Worm (Caenorhabditis elegans): Measurements from ENCODE around the gene Y34B4A.7.

Y34B4A.7 gene

ce11 chrX:5269359-5269758 is 25.2 kb downstream of the Y34B4A.7 start:
- TF ChIP-seq lin-32 (GFP tag; optimal IDR thresholded peaks at IDR 0.05) (no peak), hlh-1 (tag; optimal IDR thresholded peaks at IDR 0.05) (no peak), unc-120 (tag; optimal IDR thresholded peaks at IDR 0.05; ENCODE audit: poor library complexity, severe bottlenecking) (no peak), ceh-39 (tag; optimal IDR thresholded peaks at IDR 0.05) (no peak), mep-1 (tag; optimal IDR thresholded peaks at IDR 0.05) (no peak), elt-1 (tag; optimal IDR thresholded peaks at IDR 0.05; ENCODE audit: borderline replicate concordance, insufficient read depth) (no peak), nhr-237 (tag; optimal IDR thresholded peaks at IDR 0.05) (no peak), ceh-43 (GFP tag; optimal IDR thresholded peaks at IDR 0.05) (no peak), pha-4 (tag; optimal IDR thresholded peaks at IDR 0.05) (no peak), nhr-2 (tag; optimal IDR thresholded peaks at IDR 0.05) (no peak), mab-5 (tag; optimal IDR thresholded peaks at IDR 0.05) (no peak), zip-8 (tag; optimal IDR thresholded peaks at IDR 0.05) (no peak), unc-39 (tag; optimal IDR thresholded peaks at IDR 0.05) (no peak), blmp-1 (tag; optimal IDR thresholded peaks at IDR 0.05) (no peak)

- TF ChIP-seq lsy-2 (tag; optimal IDR thresholded peaks at IDR 0.05) (peak; percentile 60), mep-1 (tag; optimal IDR thresholded peaks at IDR 0.05) (peak; percentile 84), nhr-237 (tag; optimal IDR thresholded peaks at IDR 0.05) (peak; percentile 59), hlh-1 (tag; optimal IDR thresholded peaks at IDR 0.05) (peak; percentile 40), ceh-43 (GFP tag; optimal IDR thresholded peaks at IDR 0.05) (no peak), drap-1 (GFP tag; optimal IDR thresholded peaks at IDR 0.05) (peak; percentile 10), ces-1 (GFP tag; optimal IDR thresholded peaks at IDR 0.05) (peak; percentile 40), mab-5 (tag; optimal IDR thresholded peaks at IDR 0.05) (no peak), nhr-76 (tag; optimal IDR thresholded peaks at IDR 0.05) (no peak), nhr-12 (tag; optimal IDR thresholded peaks at IDR 0.05) (no peak), nhr-28 (tag; optimal IDR thresholded peaks at IDR 0.05) (no peak), lin-13 (tag; optimal IDR thresholded peaks at IDR 0.05) (peak; percentile 65), elt-1 (tag; optimal IDR thresholded peaks at IDR 0.05; ENCODE audit: borderline replicate concordance, insufficient read depth) (no peak), ztf-11 (tag; optimal IDR thresholded peaks at IDR 0.05) (peak; percentile 75), sptf-1 (tag; optimal IDR thresholded peaks at IDR 0.05) (peak; percentile 77), unc-120 (tag; optimal IDR thresholded peaks at IDR 0.05; ENCODE audit: poor library complexity, severe bottlenecking) (no peak), flh-1 (GFP tag; optimal IDR thresholded peaks at IDR 0.05) (no peak), mls-2 (tag; optimal IDR thresholded peaks at IDR 0.05) (peak; percentile 76), cnd-1 (tag; optimal IDR thresholded peaks at IDR 0.05) (peak; percentile 43), nhr-2 (tag; optimal IDR thresholded peaks at IDR 0.05) (peak; percentile 38), ham-2 (GFP tag; optimal IDR thresholded peaks at IDR 0.05) (peak; percentile 60), ceh-83 (GFP tag; optimal IDR thresholded peaks at IDR 0.05) (no peak), zip-8 (tag; optimal IDR thresholded peaks at IDR 0.05) (no peak), snpc-4 (tag; optimal IDR thresholded peaks at IDR 0.05) (no peak), sem-2 (GFP tag; optimal IDR thresholded peaks at IDR 0.05) (no peak), M03D4.4 (tag; optimal IDR thresholded peaks at IDR 0.05) (peak; percentile 12), pha-4 (tag; optimal IDR thresholded peaks at IDR 0.05) (peak; percentile 85), bed-3 (GFP tag; optimal IDR thresholded peaks at IDR 0.05) (no peak), tbx-8 (GFP tag; optimal IDR thresholded peaks at IDR 0.05) (no peak), lin-32 (GFP tag; optimal IDR thresholded peaks at IDR 0.05) (no peak), elt-3 (tag; optimal IDR thresholded peaks at IDR 0.05) (no peak), unc-39 (tag; optimal IDR thresholded peaks at IDR 0.05) (no peak), unc-62 (GFP tag; optimal IDR thresholded peaks at IDR 0.05) (peak; percentile 33), ceh-39 (tag; optimal IDR thresholded peaks at IDR 0.05) (peak; percentile 43), blmp-1 (tag; optimal IDR thresholded peaks at IDR 0.05) (no peak)
These were observed 31.1 kb downstream of the Y34B4A.7 start, which contains the start of gene hst-6 for ce11 chrX:5275209-5275608. hst-6 (plus strand) TSS chrX:5275561.

ce11 chrX:5276772-5277171 is 32.6 kb downstream of the Y34B4A.7 start:
- TF ChIP-seq pha-4 (tag; optimal IDR thresholded peaks at IDR 0.05) (no peak), nhr-28 (tag; optimal IDR thresholded peaks at IDR 0.05) (no peak), lin-13 (tag; optimal IDR thresholded peaks at IDR 0.05) (no peak)

ce11 chrX:5278249-5278648 is 34.1 kb downstream of the Y34B4A.7 start:
- TF ChIP-seq ces-1 (GFP tag; optimal IDR thresholded peaks at IDR 0.05) (peak; percentile 95), nhr-2 (tag; optimal IDR thresholded peaks at IDR 0.05) (no peak)
